ENCODE assay signal across 2 worm cellular contexts in genomic region chrV:7946229-7946628, ce11.
TF ChIP-seq lines count a peak whose summit lies in the region.

No protein-coding gene starts in this region.

TF ChIP-seq in whole organism, L1 larva, 84 proteins besides CTCF, POLR2A, EP300 and RAD21:
- TF ChIP-seq ces-1 (GFP tag; optimal IDR thresholded peaks at IDR 0.05; lab: Kevin White, UChicago), result no peak
- TF ChIP-seq snu-23 (GFP tag; optimal IDR thresholded peaks at IDR 0.05; lab: Kevin White, UChicago), result no peak
- peak; percentile 48 for TF ChIP-seq dsc-1 (tag; optimal IDR thresholded peaks at IDR 0.05; lab: Kevin White, UChicago)
- TF ChIP-seq isw-1 (GFP tag; IDR thresholded peaks at IDR 0.05; lab: Robert Waterston, UW), result no peak
- TF ChIP-seq jun-1 (tag; optimal IDR thresholded peaks at IDR 0.05; lab: Kevin White, UChicago), result no peak
- no peak for TF ChIP-seq fkh-10 (GFP tag; optimal IDR thresholded peaks at IDR 0.05; lab: Kevin White, UChicago)
- TF ChIP-seq fkh-8 (tag; optimal IDR thresholded peaks at IDR 0.05; lab: Kevin White, UChicago), result peak; percentile 14
- no peak for TF ChIP-seq ets-5 (GFP tag; IDR thresholded peaks at IDR 0.05; lab: Robert Waterston, UW)
- TF ChIP-seq skn-1 (tag; optimal IDR thresholded peaks at IDR 0.05; lab: Kevin White, UChicago), result no peak
- TF ChIP-seq nhr-11 (tag; optimal IDR thresholded peaks at IDR 0.05; lab: Kevin White, UChicago), result no peak

TF ChIP-seq in whole organism, L4 larva, 104 proteins besides CTCF, POLR2A, EP300 and RAD21:
- TF ChIP-seq dmd-6 (GFP tag; IDR thresholded peaks at IDR 0.05; lab: Robert Waterston, UW) (no peak), aha-1 (tag; lab: Kevin White, UChicago) (peak; percentile 91), unc-62 (GFP tag; optimal IDR thresholded peaks at IDR 0.05 in 1 of 2; lab: Kevin White, UChicago) (peak in 1 of 2 experiments; percentile 81), unc-62 (tag; optimal IDR thresholded peaks at IDR 0.05; lab: Kevin White, UChicago) (no peak)

Comparison
In these comparisons a context has a peak if more than half of its experiments do, and no peak if none do; other contexts are left out.
1. Of the 29 proteins assayed by ChIP-seq in both whole organism, L4 larva and whole organism, L1 larva: peak only in whole organism, L4 larva: aha-1; only in whole organism, L1 larva: none; in both: none; in neither: 27; mixed calls (peak in some experiments, not most) for 1.